Fruit fly (Drosophila melanogaster) whole organism, pupa: Measurements from ENCODE around the gene Surf6.
A peak's percentile ranks its signal among the peaks of the same experiment; 100 is the strongest.

Source experiments
- CG10348 ChIP-seq: fragments of 200-800 bp; sonication (Bioruptor generic); IDR thresholded peaks from 2 replicates; pipeline ENCODE4 v1.3.6; 2022; ENCODE audit warnings: missing biosample characterization, missing genetic modification characterization
- CG12605 ChIP-seq: fragments of 200-800 bp; sonication (Bioruptor generic); IDR thresholded peaks from 2 replicates; pipeline ENCODE4 v1.3.6; 2022; ENCODE audit warnings: missing biosample characterization, missing genetic modification characterization
- CG13204 ChIP-seq: fragments of 200-800 bp; sonication (Bioruptor generic); optimal IDR thresholded peaks from 2 replicates; lab custom pipeline; 2018; ENCODE audit warnings: missing biosample characterization, mild to moderate bottlenecking, missing genetic modification characterization, moderate library complexity
- CG14655 ChIP-seq: fragments of 200-800 bp; sonication (Bioruptor generic); optimal IDR thresholded peaks from 3 replicates; lab custom pipeline; 2017; ENCODE audit warnings: mild to moderate bottlenecking, missing biosample characterization, missing genetic modification reagents, missing genetic modification characterization
- CG15710 ChIP-seq: fragments of 200-800 bp; sonication (Bioruptor generic); optimal IDR thresholded peaks from 2 replicates; lab custom pipeline; 2018; ENCODE audit warnings: missing biosample characterization, mild to moderate bottlenecking, missing genetic modification characterization, moderate library complexity
- CG17806 ChIP-seq: fragments of 200-800 bp; sonication (Bioruptor generic); optimal IDR thresholded peaks from 2 replicates; lab custom pipeline; 2018; ENCODE audit warnings: missing biosample characterization, mild to moderate bottlenecking, missing genetic modification characterization, moderate library complexity
- CG32121 ChIP-seq: fragments of 200-800 bp; sonication (Bioruptor generic); IDR thresholded peaks from 2 replicates; pipeline ENCODE4 v1.3.6; 2022; ENCODE audit warnings: missing biosample characterization, missing genetic modification characterization
- CG34367 ChIP-seq: fragments of 200-800 bp; sonication (Bioruptor generic); optimal IDR thresholded peaks from 2 replicates; lab custom pipeline; 2018; ENCODE audit warnings: missing biosample characterization, mild to moderate bottlenecking, missing genetic modification characterization
- CG4496 ChIP-seq: fragments of 200-800 bp; sonication (Bioruptor generic); IDR thresholded peaks from 3 replicates; pipeline ENCODE4 v1.3.6; 2022; ENCODE audit warnings: missing biosample characterization, missing genetic modification characterization
- CG8159 ChIP-seq: fragments of 200-800 bp; sonication (Bioruptor generic); optimal IDR thresholded peaks from 3 replicates; lab custom pipeline; 2018; ENCODE audit warnings: missing biosample characterization, mild to moderate bottlenecking, missing genetic modification characterization, moderate library complexity
- CG8301 ChIP-seq: fragments of 200-800 bp; sonication (Bioruptor generic); optimal IDR thresholded peaks from 2 replicates; lab custom pipeline; 2018; ENCODE audit warnings: missing biosample characterization, mild to moderate bottlenecking, missing genetic modification characterization
- CG9948 ChIP-seq: fragments of 200-800 bp; sonication (Bioruptor generic); optimal IDR thresholded peaks from 2 replicates; lab custom pipeline; 2018; ENCODE audit warnings: missing biosample characterization, mild to moderate bottlenecking, missing genetic modification characterization, moderate library complexity
- D1 ChIP-seq: fragments of 200-800 bp; sonication (Bioruptor generic); optimal IDR thresholded peaks from 2 replicates; lab custom pipeline; 2018; ENCODE audit warnings: missing biosample characterization, mild to moderate bottlenecking, missing genetic modification characterization, moderate library complexity
- EcR ChIP-seq: fragments of 200-800 bp; sonication (Bioruptor generic); optimal IDR thresholded peaks from 3 replicates; lab custom pipeline; 2019; ENCODE audit warnings: missing biosample characterization, missing genetic modification characterization, mild to moderate bottlenecking, moderate library complexity, missing genetic modification reagents
- Ets98B ChIP-seq: fragments of 200-800 bp; sonication (Bioruptor generic); IDR thresholded peaks from 2 replicates; pipeline ENCODE4 v1.3.6; 2022; ENCODE audit warnings: missing biosample characterization, missing genetic modification characterization
- Pif1A ChIP-seq: fragments of 200-800 bp; sonication (Bioruptor generic); optimal IDR thresholded peaks from 3 replicates; lab custom pipeline; 2016; ENCODE audit warnings: missing biosample characterization, missing genetic modification characterization
- Pif1B ChIP-seq: fragments of 200-800 bp; sonication (Bioruptor generic); optimal IDR thresholded peaks from 3 replicates; lab custom pipeline; 2016; ENCODE audit warnings: missing biosample characterization, missing genetic modification characterization
- Snoo ChIP-seq: fragments of 200-800 bp; sonication (Bioruptor generic); optimal IDR thresholded peaks from 3 replicates; lab custom pipeline; 2017; ENCODE audit warnings: missing biosample characterization, mild to moderate bottlenecking, missing genetic modification characterization, inconsistent platforms
- fd96Ca ChIP-seq: fragments of 200-800 bp; sonication (Bioruptor generic); IDR thresholded peaks from 3 replicates; pipeline ENCODE4 v1.3.6; 2022; ENCODE audit warnings: missing biosample characterization, missing genetic modification characterization
- gl ChIP-seq: fragments of 200-800 bp; sonication (Bioruptor generic); optimal IDR thresholded peaks from 2 replicates; lab custom pipeline; 2018; ENCODE audit warnings: missing biosample characterization, mild to moderate bottlenecking, missing genetic modification characterization
- rn ChIP-seq: fragments of 200-800 bp; sonication (Bioruptor generic); IDR thresholded peaks from 2 replicates; pipeline ENCODE4 v1.3.6; 2022; ENCODE audit warnings: missing biosample characterization, missing genetic modification characterization

The Surf6 gene

dm6 chr3R:19932169-19932568 is 27.5 kb upstream of the Surf6 start:
- no peak for TF ChIP-seq CG12605 (GFP tag; lab: Robert Waterston, UW)
- no peak for TF ChIP-seq Pif1B (GFP tag; lab: Kevin White, UChicago)
- no peak for TF ChIP-seq CG14655 (GFP tag; lab: Kevin White, UChicago)
- no peak for TF ChIP-seq EcR (GFP tag; lab: Kevin White, UChicago)
- TF ChIP-seq D1 (tag; lab: Kevin White, UChicago) = no peak
- TF ChIP-seq CG4496 (GFP tag; lab: Robert Waterston, UW) = no peak
- TF ChIP-seq CG32121 (GFP tag; lab: Robert Waterston, UW) = no peak
- TF ChIP-seq Pif1A (GFP tag; lab: Kevin White, UChicago) = no peak
- no peak for TF ChIP-seq CG10348 (GFP tag; lab: Robert Waterston, UW)
- no peak for TF ChIP-seq fd96Ca (GFP tag; lab: Robert Waterston, UW)
- no peak for TF ChIP-seq rn (GFP tag; lab: Robert Waterston, UW)
- TF ChIP-seq gl (tag; lab: Kevin White, UChicago) = no peak
- TF ChIP-seq CG13204 = no peak
- no peak for TF ChIP-seq CG8301 (tag; lab: Kevin White, UChicago)
- no peak for TF ChIP-seq CG9948
- no peak for TF ChIP-seq CG34367
- no peak for TF ChIP-seq CG8159 (tag; lab: Kevin White, UChicago)
- TF ChIP-seq CG17806 (tag; lab: Kevin White, UChicago) = no peak

- no peak for TF ChIP-seq CG9948
- no peak for TF ChIP-seq gl (tag; lab: Kevin White, UChicago)
- no peak for TF ChIP-seq CG4496 (GFP tag; lab: Robert Waterston, UW)
- TF ChIP-seq Snoo (tag; lab: Kevin White, UChicago) = no peak
- TF ChIP-seq CG8301 (tag; lab: Kevin White, UChicago) = no peak
- TF ChIP-seq rn (GFP tag; lab: Robert Waterston, UW) = no peak
- TF ChIP-seq EcR (GFP tag; lab: Kevin White, UChicago) = no peak
- TF ChIP-seq CG13204 = no peak
- no peak for TF ChIP-seq CG32121 (GFP tag; lab: Robert Waterston, UW)
- no peak for TF ChIP-seq CG10348 (GFP tag; lab: Robert Waterston, UW)
- no peak for TF ChIP-seq CG14655 (GFP tag; lab: Kevin White, UChicago)
- TF ChIP-seq Pif1B (GFP tag; lab: Kevin White, UChicago) = no peak
- TF ChIP-seq Ets98B (GFP tag; lab: Robert Waterston, UW) = no peak
- no peak for TF ChIP-seq CG15710 (tag; lab: Kevin White, UChicago)
- TF ChIP-seq CG12605 (GFP tag; lab: Robert Waterston, UW) = no peak
- TF ChIP-seq CG8159 (tag; lab: Kevin White, UChicago) = no peak
- TF ChIP-seq CG34367 = no peak
- no peak for TF ChIP-seq D1 (tag; lab: Kevin White, UChicago)
- TF ChIP-seq fd96Ca (GFP tag; lab: Robert Waterston, UW) = no peak
Observed at dm6 chr3R:19930913-19931706, 26.4 kb upstream of the Surf6 start.

DNA sequence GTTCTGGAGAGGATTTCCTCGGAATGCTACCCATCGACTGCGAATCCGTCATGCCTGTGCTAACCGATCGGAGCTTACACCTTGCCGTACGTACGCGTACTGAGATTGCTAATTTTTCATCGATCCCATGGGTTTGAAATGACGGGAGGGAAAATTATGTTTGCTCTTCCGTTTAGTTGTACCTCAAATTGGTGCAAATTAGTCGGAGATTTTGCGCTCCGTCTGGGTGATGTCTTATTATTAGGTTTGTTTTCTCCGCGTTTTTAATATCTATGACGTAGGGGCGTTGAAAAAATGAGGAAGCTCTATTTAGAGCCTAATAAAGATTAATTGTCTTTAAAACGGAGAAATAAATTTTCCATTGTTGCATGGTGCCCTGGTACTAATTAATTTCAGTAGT is 23.9 kb upstream of the Surf6 start, which contains the start of gene CG4459:
CG4459 (minus strand) TSS at position 101 of the 400 bp plus-strand sequence.
- no peak for TF ChIP-seq Snoo (tag; lab: Kevin White, UChicago)
- no peak for TF ChIP-seq CG32121 (GFP tag; lab: Robert Waterston, UW)
- TF ChIP-seq CG14655 (GFP tag; lab: Kevin White, UChicago) = no peak
- TF ChIP-seq Ets98B (GFP tag; lab: Robert Waterston, UW) = no peak
- no peak for TF ChIP-seq CG12605 (GFP tag; lab: Robert Waterston, UW)
- TF ChIP-seq CG9948 = no peak
- no peak for TF ChIP-seq CG8301 (tag; lab: Kevin White, UChicago)
- no peak for TF ChIP-seq D1 (tag; lab: Kevin White, UChicago)
- TF ChIP-seq CG10348 (GFP tag; lab: Robert Waterston, UW) = no peak
- TF ChIP-seq CG15710 (tag; lab: Kevin White, UChicago) = no peak
- TF ChIP-seq CG13204 = no peak
- TF ChIP-seq CG8159 (tag; lab: Kevin White, UChicago) = no peak
- no peak for TF ChIP-seq fd96Ca (GFP tag; lab: Robert Waterston, UW)
- no peak for TF ChIP-seq gl (tag; lab: Kevin White, UChicago)
- no peak for TF ChIP-seq EcR (GFP tag; lab: Kevin White, UChicago)
- no peak for TF ChIP-seq CG4496 (GFP tag; lab: Robert Waterston, UW)
- no peak for TF ChIP-seq CG17806 (tag; lab: Kevin White, UChicago)
- no peak for TF ChIP-seq rn (GFP tag; lab: Robert Waterston, UW)
- TF ChIP-seq Pif1A (GFP tag; lab: Kevin White, UChicago) = no peak

DNA sequence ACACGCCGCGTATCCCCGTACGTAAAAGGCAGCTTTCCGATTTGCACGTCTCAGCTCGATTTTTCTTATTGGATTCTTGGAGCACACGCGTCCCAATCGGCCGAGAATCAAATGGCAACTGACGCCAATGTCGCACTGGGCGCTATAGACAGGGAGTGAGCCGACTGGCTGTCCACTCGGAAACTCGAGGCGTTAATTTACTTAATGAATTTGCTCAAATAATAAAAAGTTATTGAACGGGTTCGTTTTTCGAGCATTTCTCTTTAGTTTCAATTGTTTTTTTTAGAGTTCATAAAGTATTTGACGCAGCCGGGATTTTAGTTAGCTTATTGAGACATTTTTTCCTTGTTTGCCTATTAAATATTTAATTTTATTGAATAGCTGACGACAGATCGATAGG is 20.6 kb upstream of the Surf6 start, which contains the start of gene CG4462:
CG4462 (minus strand) TSS at position 101 of the 400 bp plus-strand sequence.
- TF ChIP-seq Snoo (tag; lab: Kevin White, UChicago) (no peak), CG13204 (no peak), CG10348 (GFP tag; lab: Robert Waterston, UW) (no peak), fd96Ca (GFP tag; lab: Robert Waterston, UW) (no peak), D1 (tag; lab: Kevin White, UChicago) (no peak), EcR (GFP tag; lab: Kevin White, UChicago) (no peak), gl (tag; lab: Kevin White, UChicago) (no peak), CG9948 (no peak), CG12605 (GFP tag; lab: Robert Waterston, UW) (no peak)

DNA sequence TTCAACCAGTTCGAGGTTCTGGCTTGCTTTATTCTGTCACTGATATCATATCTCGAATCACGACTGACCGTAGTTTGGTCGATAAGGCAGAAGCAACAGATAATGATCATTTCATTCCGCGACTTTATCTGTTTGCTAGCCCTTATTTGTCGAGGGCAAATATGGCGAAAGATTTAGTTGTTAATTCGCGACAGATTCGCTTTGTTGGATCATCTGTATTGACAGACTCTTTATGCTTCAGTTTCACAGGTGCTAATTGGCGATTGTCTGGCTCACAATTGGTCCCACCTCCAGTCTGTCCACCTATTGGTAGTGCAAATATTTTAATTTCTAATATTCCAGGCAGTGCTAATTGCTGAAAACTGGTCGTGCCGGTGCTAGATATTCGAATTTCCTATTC is 19.7 kb upstream of the Surf6 start:
- TF ChIP-seq rn (GFP tag; lab: Robert Waterston, UW) (no peak), Snoo (tag; lab: Kevin White, UChicago) (no peak), CG4496 (GFP tag; lab: Robert Waterston, UW) (no peak), gl (tag; lab: Kevin White, UChicago) (peak; percentile 63), CG17806 (tag; lab: Kevin White, UChicago) (no peak), CG14655 (GFP tag; lab: Kevin White, UChicago) (no peak), CG10348 (GFP tag; lab: Robert Waterston, UW) (no peak), Pif1A (GFP tag; lab: Kevin White, UChicago) (peak; percentile 83), CG34367 (peak; percentile 41), CG8159 (tag; lab: Kevin White, UChicago) (no peak), CG15710 (tag; lab: Kevin White, UChicago) (no peak), Pif1B (GFP tag; lab: Kevin White, UChicago) (peak; percentile 77), fd96Ca (GFP tag; lab: Robert Waterston, UW) (no peak), CG8301 (tag; lab: Kevin White, UChicago) (no peak), CG13204 (no peak), EcR (GFP tag; lab: Kevin White, UChicago) (no peak), Ets98B (GFP tag; lab: Robert Waterston, UW) (no peak), CG32121 (GFP tag; lab: Robert Waterston, UW) (no peak), CG9948 (no peak), CG12605 (GFP tag; lab: Robert Waterston, UW) (no peak), D1 (tag; lab: Kevin White, UChicago) (no peak)
